Worm (Caenorhabditis elegans) whole organism, L2 larva: ENCODE measurements around the gene F14E5.8.

Source experiments
- C34F6.9 ChIP-seq: fragments of 150-350 bp; optimal IDR thresholded peaks from 2 replicates; lab custom pipeline; 2014; ENCODE audit warnings: missing biosample characterization, missing genetic modification characterization
- R02D3.7 ChIP-seq: fragments of 150-350 bp; optimal IDR thresholded peaks from 2 replicates; lab custom pipeline; 2014; ENCODE audit warnings: missing biosample characterization, missing genetic modification characterization
- Y55F3AM.14 ChIP-seq: fragments of 200-800 bp; sonication (Bioruptor generic); optimal IDR thresholded peaks from 2 replicates; lab custom pipeline; 2018; ENCODE audit warnings: mild to moderate bottlenecking, missing genetic modification characterization, missing compliant biosample characterization
- alr-1 ChIP-seq: fragments of 150-350 bp; optimal IDR thresholded peaks from 2 replicates; lab custom pipeline; 2014; ENCODE audit warnings: missing biosample characterization, missing genetic modification characterization
- aly-2 ChIP-seq: fragments of 150-350 bp; optimal IDR thresholded peaks from 2 replicates; lab custom pipeline; 2014; ENCODE audit warnings: missing biosample characterization, missing genetic modification characterization
- ama-1 ChIP-seq: fragments of 150-350 bp; optimal IDR thresholded peaks from 2 replicates; lab custom pipeline; 2018; ENCODE audit warnings: inconsistent platforms
- blmp-1 ChIP-seq: sonication (generic microtip); optimal IDR thresholded peaks from 2 replicates; lab custom pipeline; 2017; ENCODE audit warnings: missing genetic modification characterization, mild to moderate bottlenecking, missing compliant biosample characterization, antibody characterized with exemption, moderate library complexity; ENCODE audit not compliant: insufficient read depth
- crh-2 ChIP-seq: sonication (generic microtip); optimal IDR thresholded peaks from 2 replicates; lab custom pipeline; 2017; ENCODE audit warnings: missing biosample characterization, missing genetic modification characterization
- egl-27 ChIP-seq: sonication (generic microtip); optimal IDR thresholded peaks from 3 replicates; lab custom pipeline; 2017; ENCODE audit warnings: missing biosample characterization, missing genetic modification reagents, missing genetic modification characterization
- elt-1 ChIP-seq: fragments of 150-350 bp; optimal IDR thresholded peaks from 2 replicates; lab custom pipeline; 2014; ENCODE audit warnings: missing biosample characterization, missing genetic modification characterization
- elt-3 ChIP-seq: sonication (generic microtip); optimal IDR thresholded peaks from 2 replicates; lab custom pipeline; 2017; ENCODE audit warnings: missing biosample characterization, missing genetic modification characterization
- fos-1 ChIP-seq: fragments of 150-350 bp; optimal IDR thresholded peaks from 2 replicates; lab custom pipeline; 2014; ENCODE audit warnings: missing biosample characterization, missing genetic modification characterization
- gmeb-1 ChIP-seq: fragments of 150-350 bp; optimal IDR thresholded peaks from 2 replicates; lab custom pipeline; 2014; ENCODE audit warnings: missing biosample characterization, missing genetic modification characterization
- lin-11 ChIP-seq: fragments of 150-350 bp; sonication (generic microtip); optimal IDR thresholded peaks from 2 replicates; lab custom pipeline; 2014; ENCODE audit warnings: missing biosample characterization, missing genetic modification characterization, inconsistent platforms, mixed read lengths
- lin-13 ChIP-seq: fragments of 150-350 bp; optimal IDR thresholded peaks from 2 replicates; lab custom pipeline; 2014; ENCODE audit warnings: missing biosample characterization, missing genetic modification reagents, missing genetic modification characterization
- lin-39 ChIP-seq: fragments of 150-350 bp; optimal IDR thresholded peaks from 2 replicates; lab custom pipeline; 2014; ENCODE audit warnings: missing biosample characterization, missing genetic modification reagents, missing genetic modification characterization
- lsy-2 ChIP-seq, 2 experiments: fragments of 150-350 bp in 1 of 2; sonication (generic microtip) in 1 of 2; optimal IDR thresholded peaks; 2 replicates each; lab custom pipeline; 2014 to 2017; ENCODE audit warnings: missing biosample characterization in 2 of 2, missing genetic modification characterization in 2 of 2
- mbf-1 ChIP-seq: sonication (generic microtip); optimal IDR thresholded peaks from 2 replicates; lab custom pipeline; 2017; ENCODE audit warnings: missing biosample characterization, missing genetic modification characterization
- mdl-1 ChIP-seq, 2 experiments: fragments of 150-350 bp in 1 of 2; sonication (generic microtip) in 1 of 2; optimal IDR thresholded peaks; 2 replicates each; lab custom pipeline; 2017; ENCODE audit warnings: missing biosample characterization in 2 of 2, missing genetic modification characterization in 2 of 2
- nhr-10 ChIP-seq: sonication (generic microtip); optimal IDR thresholded peaks from 2 replicates; lab custom pipeline; 2017; ENCODE audit warnings: missing biosample characterization, missing genetic modification characterization
- nhr-12 ChIP-seq: fragments of 150-350 bp; optimal IDR thresholded peaks from 2 replicates; lab custom pipeline; 2014; ENCODE audit warnings: missing biosample characterization, missing genetic modification characterization
- nhr-129 ChIP-seq: fragments of 150-350 bp; optimal IDR thresholded peaks from 2 replicates; lab custom pipeline; 2014; ENCODE audit warnings: missing biosample characterization, missing genetic modification characterization
- nhr-21 ChIP-seq: fragments of 150-350 bp; optimal IDR thresholded peaks from 2 replicates; lab custom pipeline; 2014; ENCODE audit warnings: missing biosample characterization, missing genetic modification characterization
- nhr-23 ChIP-seq: fragments of 150-350 bp; optimal IDR thresholded peaks from 2 replicates; lab custom pipeline; 2014; ENCODE audit warnings: missing biosample characterization, missing genetic modification reagents, missing genetic modification characterization
- nhr-237 ChIP-seq: fragments of 150-350 bp; optimal IDR thresholded peaks from 2 replicates; lab custom pipeline; 2014; ENCODE audit warnings: missing biosample characterization, missing genetic modification characterization
- nhr-25 ChIP-seq: fragments of 150-350 bp; sonication (generic microtip); optimal IDR thresholded peaks from 3 replicates; lab custom pipeline; 2014; ENCODE audit warnings: missing biosample characterization, missing genetic modification characterization
- nhr-77 ChIP-seq: fragments of 150-350 bp; optimal IDR thresholded peaks from 2 replicates; lab custom pipeline; 2014; ENCODE audit warnings: missing biosample characterization, missing genetic modification characterization
- sma-3 ChIP-seq: sonication (generic microtip); optimal IDR thresholded peaks from 2 replicates; lab custom pipeline; 2016; ENCODE audit warnings: missing genetic modification reagents, missing genetic modification characterization, missing compliant biosample characterization
- sma-9 ChIP-seq, 2 experiments: fragments of 150-350 bp in 1 of 2; sonication (generic microtip) in 1 of 2; optimal IDR thresholded peaks; 2 replicates each; lab custom pipeline; 2014 to 2016; ENCODE audit warnings: missing genetic modification characterization in 2 of 2, mild to moderate bottlenecking in 1 of 2, missing biosample characterization in 1 of 2, missing compliant biosample characterization in 1 of 2, missing genetic modification reagents in 1 of 2, moderate library complexity in 1 of 2
- snpc-4 ChIP-seq: fragments of 150-350 bp; optimal IDR thresholded peaks from 2 replicates; lab custom pipeline; 2014; ENCODE audit warnings: missing biosample characterization, missing genetic modification characterization
- unc-39 ChIP-seq: fragments of 150-350 bp; optimal IDR thresholded peaks from 2 replicates; lab custom pipeline; 2014; ENCODE audit warnings: missing biosample characterization, missing genetic modification characterization
- unc-55 ChIP-seq: fragments of 150-350 bp; sonication (generic microtip); optimal IDR thresholded peaks from 3 replicates; lab custom pipeline; 2014; ENCODE audit warnings: missing biosample characterization, missing genetic modification reagents, missing genetic modification characterization
- ztf-1 ChIP-seq: fragments of 200-800 bp; sonication (Bioruptor generic); conservative IDR thresholded peaks from 2 replicates; pipeline ENCODE4 v1.3.6; 2022; ENCODE audit warnings: missing genetic modification characterization, missing compliant biosample characterization

F14E5.8 gene

ce11 chrII:8466874-8467273 lies 47.0 kb downstream of the F14E5.8 start, which contains the start of gene F22B5.10:
F22B5.10 (plus strand) TSS chrII:8467174.
- TF ChIP-seq lin-39 (tag; lab: Kevin White, UChicago) (no peak), sma-9 (GFP tag; optimal IDR thresholded peaks at IDR 0.05; lab: Kevin White, UChicago) (no peak), sma-9 (tag; optimal IDR thresholded peaks at IDR 0.05; lab: Kevin White, UChicago) (no peak), unc-39 (tag; lab: Kevin White, UChicago) (no peak), lsy-2 (tag; optimal IDR thresholded peaks at IDR 0.05; lab: Kevin White, UChicago) (no peak), lin-11 (no peak), nhr-25 (tag; lab: Kevin White, UChicago) (no peak), mdl-1 (tag; optimal IDR thresholded peaks at IDR 0.05; lab: Kevin White, UChicago) (no peak), alr-1 (tag; lab: Kevin White, UChicago) (no peak), gmeb-1 (tag; lab: Kevin White, UChicago) (no peak), nhr-77 (tag; lab: Kevin White, UChicago) (no peak), lin-13 (GFP tag; lab: Kevin White, UChicago) (no peak), sma-3 (GFP tag; lab: Kevin White, UChicago) (no peak), unc-55 (GFP tag; lab: Kevin White, UChicago) (no peak), Y55F3AM.14 (GFP tag; lab: Kevin White, UChicago) (no peak), nhr-23 (tag; lab: Kevin White, UChicago) (no peak), snpc-4 (tag; lab: Kevin White, UChicago) (no peak), nhr-10 (tag; lab: Kevin White, UChicago) (no peak), nhr-12 (no peak)

ce11 chrII:8467809-8468208 lies 47.9 kb downstream of the F14E5.8 start, which contains the start of gene M05D6.2:
M05D6.2 (plus strand) TSS chrII:8468109.
- TF ChIP-seq alr-1 (tag; lab: Kevin White, UChicago), result no peak
- no peak for TF ChIP-seq nhr-12
- TF ChIP-seq lin-39 (tag; lab: Kevin White, UChicago), result no peak
- no peak for TF ChIP-seq C34F6.9 (tag; lab: Kevin White, UChicago)
- no peak for TF ChIP-seq elt-3 (tag; lab: Kevin White, UChicago)
- TF ChIP-seq aly-2 (tag; lab: Kevin White, UChicago), result no peak
- no peak for TF ChIP-seq blmp-1 (tag; lab: Kevin White, UChicago)
- no peak for TF ChIP-seq elt-1 (tag; lab: Kevin White, UChicago)
- TF ChIP-seq nhr-237 (tag; lab: Kevin White, UChicago), result no peak
- no peak for TF ChIP-seq crh-2 (tag; lab: Kevin White, UChicago)
- TF ChIP-seq R02D3.7 (tag; lab: Kevin White, UChicago), result no peak
- TF ChIP-seq ztf-1 (GFP tag; lab: Robert Waterston, UW), result no peak
- no peak for TF ChIP-seq nhr-21 (tag; lab: Kevin White, UChicago)
- no peak for TF ChIP-seq mbf-1 (tag; lab: Kevin White, UChicago)
- TF ChIP-seq egl-27 (tag; lab: Kevin White, UChicago), result no peak
- TF ChIP-seq ama-1 (lab: Kevin White, UChicago), result no peak

ce11 chrII:8471139-8471538 lies 51.2 kb downstream of the F14E5.8 start, which contains the start of gene M05D6.8:
M05D6.8 (minus strand) TSS chrII:8471239.
- TF ChIP-seq snpc-4 (tag; lab: Kevin White, UChicago) (no peak), nhr-237 (tag; lab: Kevin White, UChicago) (no peak), blmp-1 (tag; lab: Kevin White, UChicago) (no peak), nhr-10 (tag; lab: Kevin White, UChicago) (no peak), unc-55 (GFP tag; lab: Kevin White, UChicago) (no peak), lin-39 (tag; lab: Kevin White, UChicago) (no peak), fos-1 (no peak), alr-1 (tag; lab: Kevin White, UChicago) (no peak), nhr-12 (no peak), nhr-129 (tag; lab: Kevin White, UChicago) (no peak), lin-11 (no peak)
